Worm (Caenorhabditis elegans) whole organism, L2 larva: Measurements from ENCODE around the gene cpg-23.

Experiments
- F13H6.1 ChIP-seq: sonication (generic microtip); optimal IDR thresholded peaks from 2 replicates; lab custom pipeline; 2016; ENCODE audit warnings: missing genetic modification characterization, missing compliant biosample characterization
- ZK546.5 ChIP-seq: sonication (generic microtip); optimal IDR thresholded peaks from 2 replicates; lab custom pipeline; 2017; ENCODE audit warnings: missing biosample characterization, missing genetic modification characterization
- alr-1 ChIP-seq: fragments of 150-350 bp; optimal IDR thresholded peaks from 2 replicates; lab custom pipeline; 2014; ENCODE audit warnings: missing biosample characterization, missing genetic modification characterization
- aly-2 ChIP-seq: fragments of 150-350 bp; optimal IDR thresholded peaks from 2 replicates; lab custom pipeline; 2014; ENCODE audit warnings: missing biosample characterization, missing genetic modification characterization
- ceh-16 ChIP-seq: fragments of 150-350 bp; optimal IDR thresholded peaks from 2 replicates; lab custom pipeline; 2014; ENCODE audit warnings: missing biosample characterization, missing genetic modification characterization
- ceh-82 ChIP-seq: fragments of 150-350 bp; optimal IDR thresholded peaks from 2 replicates; lab custom pipeline; 2014; ENCODE audit warnings: missing biosample characterization, missing genetic modification characterization
- crh-2 ChIP-seq: sonication (generic microtip); optimal IDR thresholded peaks from 2 replicates; lab custom pipeline; 2017; ENCODE audit warnings: missing biosample characterization, missing genetic modification characterization
- egl-27 ChIP-seq: sonication (generic microtip); optimal IDR thresholded peaks from 3 replicates; lab custom pipeline; 2017; ENCODE audit warnings: missing biosample characterization, missing genetic modification reagents, missing genetic modification characterization
- elt-1 ChIP-seq: fragments of 150-350 bp; optimal IDR thresholded peaks from 2 replicates; lab custom pipeline; 2014; ENCODE audit warnings: missing biosample characterization, missing genetic modification characterization
- elt-3 ChIP-seq: sonication (generic microtip); optimal IDR thresholded peaks from 2 replicates; lab custom pipeline; 2017; ENCODE audit warnings: missing biosample characterization, missing genetic modification characterization
- gmeb-1 ChIP-seq: fragments of 150-350 bp; optimal IDR thresholded peaks from 2 replicates; lab custom pipeline; 2014; ENCODE audit warnings: missing biosample characterization, missing genetic modification characterization
- lin-11 ChIP-seq: fragments of 150-350 bp; sonication (generic microtip); optimal IDR thresholded peaks from 2 replicates; lab custom pipeline; 2014; ENCODE audit warnings: missing biosample characterization, missing genetic modification characterization, inconsistent platforms, mixed read lengths
- lin-13 ChIP-seq: fragments of 150-350 bp; optimal IDR thresholded peaks from 2 replicates; lab custom pipeline; 2014; ENCODE audit warnings: missing biosample characterization, missing genetic modification reagents, missing genetic modification characterization
- lin-39 ChIP-seq: fragments of 150-350 bp; optimal IDR thresholded peaks from 2 replicates; lab custom pipeline; 2014; ENCODE audit warnings: missing biosample characterization, missing genetic modification reagents, missing genetic modification characterization
- mab-5 ChIP-seq: fragments of 150-350 bp; optimal IDR thresholded peaks from 2 replicates; lab custom pipeline; 2014; ENCODE audit warnings: missing biosample characterization, missing genetic modification characterization
- mbf-1 ChIP-seq: sonication (generic microtip); optimal IDR thresholded peaks from 2 replicates; lab custom pipeline; 2017; ENCODE audit warnings: missing biosample characterization, missing genetic modification characterization
- nhr-11 ChIP-seq: fragments of 150-350 bp; optimal IDR thresholded peaks from 2 replicates; lab custom pipeline; 2014; ENCODE audit warnings: missing biosample characterization, missing genetic modification characterization
- nhr-21 ChIP-seq: fragments of 150-350 bp; optimal IDR thresholded peaks from 2 replicates; lab custom pipeline; 2014; ENCODE audit warnings: missing biosample characterization, missing genetic modification characterization
- nhr-23 ChIP-seq: fragments of 150-350 bp; optimal IDR thresholded peaks from 2 replicates; lab custom pipeline; 2014; ENCODE audit warnings: missing biosample characterization, missing genetic modification reagents, missing genetic modification characterization
- nhr-237 ChIP-seq: fragments of 150-350 bp; optimal IDR thresholded peaks from 2 replicates; lab custom pipeline; 2014; ENCODE audit warnings: missing biosample characterization, missing genetic modification characterization
- nhr-25 ChIP-seq: fragments of 150-350 bp; sonication (generic microtip); optimal IDR thresholded peaks from 3 replicates; lab custom pipeline; 2014; ENCODE audit warnings: missing biosample characterization, missing genetic modification characterization
- nhr-6 ChIP-seq: fragments of 150-350 bp; optimal IDR thresholded peaks from 2 replicates; lab custom pipeline; 2014; ENCODE audit warnings: missing biosample characterization, missing genetic modification characterization
- nhr-77 ChIP-seq: fragments of 150-350 bp; optimal IDR thresholded peaks from 2 replicates; lab custom pipeline; 2014; ENCODE audit warnings: missing biosample characterization, missing genetic modification characterization
- peb-1 ChIP-seq: fragments of 150-350 bp; optimal IDR thresholded peaks from 2 replicates; lab custom pipeline; 2014; ENCODE audit warnings: missing biosample characterization, missing genetic modification characterization
- skn-1 ChIP-seq: sonication (generic microtip); optimal IDR thresholded peaks from 2 replicates; lab custom pipeline; 2017; ENCODE audit warnings: missing biosample characterization, missing genetic modification characterization
- sma-3 ChIP-seq: sonication (generic microtip); optimal IDR thresholded peaks from 2 replicates; lab custom pipeline; 2016; ENCODE audit warnings: missing genetic modification reagents, missing genetic modification characterization, missing compliant biosample characterization
- sma-9 ChIP-seq, 2 experiments: fragments of 150-350 bp in 1 of 2; sonication (generic microtip) in 1 of 2; optimal IDR thresholded peaks; 2 replicates each; lab custom pipeline; 2014 to 2016; ENCODE audit warnings: missing genetic modification characterization in 2 of 2, mild to moderate bottlenecking in 1 of 2, missing biosample characterization in 1 of 2, missing compliant biosample characterization in 1 of 2, missing genetic modification reagents in 1 of 2, moderate library complexity in 1 of 2
- snpc-4 ChIP-seq: fragments of 150-350 bp; optimal IDR thresholded peaks from 2 replicates; lab custom pipeline; 2014; ENCODE audit warnings: missing biosample characterization, missing genetic modification characterization
- unc-39 ChIP-seq: fragments of 150-350 bp; optimal IDR thresholded peaks from 2 replicates; lab custom pipeline; 2014; ENCODE audit warnings: missing biosample characterization, missing genetic modification characterization
- unc-55 ChIP-seq: fragments of 150-350 bp; sonication (generic microtip); optimal IDR thresholded peaks from 3 replicates; lab custom pipeline; 2014; ENCODE audit warnings: missing biosample characterization, missing genetic modification reagents, missing genetic modification characterization
- unc-62 ChIP-seq: fragments of 150-350 bp; optimal IDR thresholded peaks from 2 replicates; lab custom pipeline; 2014; ENCODE audit warnings: missing biosample characterization, missing genetic modification reagents, missing genetic modification characterization
- zag-1 ChIP-seq: fragments of 150-350 bp; optimal IDR thresholded peaks from 2 replicates; lab custom pipeline; 2014; ENCODE audit warnings: missing biosample characterization, missing genetic modification characterization
- ztf-1 ChIP-seq: fragments of 200-800 bp; sonication (Bioruptor generic); conservative IDR thresholded peaks from 2 replicates; pipeline ENCODE4 v1.3.6; 2022; ENCODE audit warnings: missing genetic modification characterization, missing compliant biosample characterization
- ztf-11 ChIP-seq: sonication (generic microtip); optimal IDR thresholded peaks from 2 replicates; lab custom pipeline; 2017; ENCODE audit warnings: missing biosample characterization, missing genetic modification characterization

Gene cpg-23

ce11 chrV:19129497-19130212 lies 10.9 kb upstream of the cpg-23 start:
- TF ChIP-seq sma-3 (GFP tag; lab: Kevin White, UChicago) (no peak), lin-11 (tag; lab: Kevin White, UChicago) (no peak), nhr-23 (tag; lab: Kevin White, UChicago) (no peak), unc-62 (GFP tag; lab: Kevin White, UChicago) (no peak), nhr-21 (no peak), ZK546.5 (no peak), nhr-237 (no peak), unc-39 (tag; lab: Kevin White, UChicago) (no peak), crh-2 (tag; lab: Kevin White, UChicago) (no peak), skn-1 (tag; lab: Kevin White, UChicago) (no peak), ztf-11 (tag; lab: Kevin White, UChicago) (no peak), mbf-1 (tag; lab: Kevin White, UChicago) (no peak), nhr-6 (tag; lab: Kevin White, UChicago) (no peak), lin-13 (GFP tag; lab: Kevin White, UChicago) (no peak), snpc-4 (tag; lab: Kevin White, UChicago) (no peak)

- TF ChIP-seq nhr-237 (no peak), elt-3 (tag; lab: Kevin White, UChicago) (no peak), peb-1 (tag; lab: Kevin White, UChicago) (no peak), zag-1 (no peak), ceh-16 (tag; lab: Kevin White, UChicago) (no peak), nhr-25 (no peak), alr-1 (tag; lab: Kevin White, UChicago) (no peak), F13H6.1 (no peak), gmeb-1 (tag; lab: Kevin White, UChicago) (no peak), mab-5 (tag; lab: Kevin White, UChicago) (no peak), ceh-82 (no peak), ZK546.5 (no peak), ztf-11 (tag; lab: Kevin White, UChicago) (no peak), unc-55 (no peak), sma-9 (GFP tag; optimal IDR thresholded peaks at IDR 0.05; lab: Kevin White, UChicago) (no peak), sma-9 (tag; optimal IDR thresholded peaks at IDR 0.05; lab: Kevin White, UChicago) (no peak), aly-2 (tag; lab: Kevin White, UChicago) (no peak), lin-11 (tag; lab: Kevin White, UChicago) (no peak), unc-62 (GFP tag; lab: Kevin White, UChicago) (no peak), lin-39 (tag; lab: Kevin White, UChicago) (no peak)
- TF ChIP-seq, all 48 proteins: peak for 0
These were observed 8.7 kb upstream of the cpg-23 start for ce11 chrV:19131848-19132401.

DNA sequence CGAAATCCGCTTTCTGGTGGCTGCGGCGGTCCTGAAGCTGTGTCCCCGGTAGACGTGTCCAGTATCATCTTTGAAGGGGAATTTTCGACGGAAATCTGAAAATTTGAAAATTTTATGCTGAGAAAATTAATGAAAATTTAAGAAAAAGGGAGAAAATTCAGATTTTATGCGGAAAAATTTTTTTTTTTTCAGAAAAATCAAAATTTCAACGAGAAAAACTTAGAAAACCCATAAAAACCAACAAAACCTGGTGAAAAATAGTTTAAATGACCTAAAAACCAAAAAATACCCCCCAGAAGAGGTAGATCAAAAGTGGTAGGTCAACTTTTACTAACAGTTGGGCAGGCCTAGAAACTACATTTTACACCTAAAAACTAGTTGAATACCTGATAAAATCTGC lies 7.1 kb upstream of the cpg-23 start, which contains the start of gene Y39B6A.10:
Y39B6A.10 (minus strand) TSS at position 101 of the 400 bp plus-strand sequence.
- TF ChIP-seq snpc-4 (tag; lab: Kevin White, UChicago) (no peak), elt-3 (tag; lab: Kevin White, UChicago) (no peak), nhr-77 (no peak)
- TF ChIP-seq, all 48 proteins: peak for 0

DNA sequence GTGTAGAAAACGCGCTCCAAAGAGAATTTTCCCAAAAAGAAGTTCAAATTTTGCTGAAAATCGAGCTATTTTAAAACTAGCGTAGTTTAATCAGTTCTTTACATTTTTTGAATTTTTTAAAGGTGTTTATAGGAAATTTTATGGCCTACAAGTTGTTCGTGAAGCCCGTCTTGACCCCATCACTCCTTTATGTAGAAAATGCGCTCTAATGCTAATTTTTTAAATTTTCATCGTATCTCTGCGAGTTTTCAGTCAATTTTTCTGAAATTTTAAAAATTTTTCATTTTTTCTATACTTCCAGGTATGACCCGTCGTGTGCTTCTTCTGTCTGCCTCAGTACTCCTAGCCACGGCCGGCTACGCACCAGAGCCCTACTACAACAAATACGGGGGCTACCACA lies 4.4 kb upstream of the cpg-23 start, which contains the start of gene Y39B6A.9:
Y39B6A.9 (plus strand) TSS at position 301 of the 400 bp plus-strand sequence.
- TF ChIP-seq mbf-1 (tag; lab: Kevin White, UChicago) (no peak), nhr-6 (tag; lab: Kevin White, UChicago) (no peak), nhr-77 (no peak), lin-39 (tag; lab: Kevin White, UChicago) (no peak), zag-1 (no peak), ztf-1 (GFP tag; lab: Robert Waterston, UW) (no peak), elt-1 (tag; lab: Kevin White, UChicago) (no peak), unc-62 (GFP tag; lab: Kevin White, UChicago) (no peak), peb-1 (tag; lab: Kevin White, UChicago) (no peak), nhr-11 (no peak), skn-1 (tag; lab: Kevin White, UChicago) (no peak), nhr-23 (tag; lab: Kevin White, UChicago) (no peak), alr-1 (tag; lab: Kevin White, UChicago) (no peak), ceh-82 (no peak), aly-2 (tag; lab: Kevin White, UChicago) (no peak), egl-27 (tag; lab: Kevin White, UChicago) (no peak)
